2 worm cellular contexts compared by ENCODE assay signal in genomic region chrIV:11320500-11320899, ce11.
TF ChIP-seq lines count a peak whose summit lies in the region.

TSS of gene edg-1 (plus strand) at chrIV:11320800.

TF ChIP-seq in whole organism, L4 larva, 104 proteins besides CTCF, POLR2A, EP300 and RAD21:
- no peak for TF ChIP-seq nhr-6 (tag; optimal IDR thresholded peaks at IDR 0.05; lab: Kevin White, UChicago)
- TF ChIP-seq lsy-2 (tag; optimal IDR thresholded peaks at IDR 0.05; lab: Kevin White, UChicago) = no peak
- TF ChIP-seq daf-16 (GFP tag; optimal IDR thresholded peaks at IDR 0.05; lab: Kevin White, UChicago) = no peak
- peak; percentile 9 for TF ChIP-seq daf-16 (tag; optimal IDR thresholded peaks at IDR 0.05; lab: Kevin White, UChicago)

TF ChIP-seq in whole organism, young adult, 124 proteins besides CTCF, POLR2A, EP300 and RAD21:
- TF ChIP-seq rec-8 (tag; optimal IDR thresholded peaks at IDR 0.05; lab: Kevin White, UChicago) (no peak), F49E8.2 (tag; optimal IDR thresholded peaks at IDR 0.05; lab: Kevin White, UChicago; ENCODE audit: insufficient read depth) (peak; percentile 7)
TF ChIP-seq in whole organism, young adult: peak in this region for 1.

Comparison
In these comparisons a context has a peak if more than half of its experiments do, and no peak if none do; other contexts are left out.
1. Of the 7 proteins assayed by ChIP-seq in both whole organism, young adult and whole organism, L4 larva: peak only in whole organism, young adult: F49E8.2; only in whole organism, L4 larva: none; in both: none; in neither: 6.